Fruit fly (Drosophila melanogaster) Kc167 (cell line): ENCODE measurements around the gene Doc1.

Experiments used
- Myc ChIP-seq: fragments of >200 bp; optimal IDR thresholded peaks from 2 replicates; lab custom pipeline; 2017; ENCODE audit warnings: missing external identifiers
- h ChIP-seq: fragments of >200 bp; optimal IDR thresholded peaks from 3 replicates; lab custom pipeline; 2018; ENCODE audit warnings: missing external identifiers
- insv ChIP-seq: fragments of >200 bp; optimal IDR thresholded peaks from 3 replicates; lab custom pipeline; 2018; ENCODE audit warnings: missing external identifiers
- psq ChIP-seq: fragments of >200 bp; optimal IDR thresholded peaks from 2 replicates; lab custom pipeline; 2017; ENCODE audit warnings: missing external identifiers

DNA sequence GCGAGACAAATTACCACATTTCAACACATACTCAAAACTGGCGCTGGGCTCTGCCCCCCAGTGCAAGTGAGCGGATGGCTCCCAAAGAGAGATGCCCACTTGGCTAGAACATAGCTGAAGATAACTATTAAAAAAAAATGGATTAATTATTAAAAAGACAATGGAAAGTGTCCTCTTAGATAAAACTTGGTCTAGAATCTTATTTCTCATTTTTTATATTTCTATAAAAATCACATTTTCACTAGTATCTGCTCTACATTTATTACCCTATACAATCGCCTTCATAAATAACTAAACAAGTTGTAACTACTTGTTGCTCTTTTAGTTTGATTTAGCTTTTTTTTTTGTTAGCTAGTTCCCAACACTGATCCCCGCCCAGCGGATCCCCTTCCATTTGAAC is 8.3 kb upstream of the Doc1 start:
- no peak for TF ChIP-seq psq (lab: Kevin White, UChicago)
- TF ChIP-seq insv (lab: Kevin White, UChicago): no peak
- TF ChIP-seq Myc (lab: Kevin White, UChicago): no peak
- TF ChIP-seq h (lab: Kevin White, UChicago): no peak
